Fruit fly (Drosophila melanogaster): ENCODE results near the gene G9a.

DNA sequence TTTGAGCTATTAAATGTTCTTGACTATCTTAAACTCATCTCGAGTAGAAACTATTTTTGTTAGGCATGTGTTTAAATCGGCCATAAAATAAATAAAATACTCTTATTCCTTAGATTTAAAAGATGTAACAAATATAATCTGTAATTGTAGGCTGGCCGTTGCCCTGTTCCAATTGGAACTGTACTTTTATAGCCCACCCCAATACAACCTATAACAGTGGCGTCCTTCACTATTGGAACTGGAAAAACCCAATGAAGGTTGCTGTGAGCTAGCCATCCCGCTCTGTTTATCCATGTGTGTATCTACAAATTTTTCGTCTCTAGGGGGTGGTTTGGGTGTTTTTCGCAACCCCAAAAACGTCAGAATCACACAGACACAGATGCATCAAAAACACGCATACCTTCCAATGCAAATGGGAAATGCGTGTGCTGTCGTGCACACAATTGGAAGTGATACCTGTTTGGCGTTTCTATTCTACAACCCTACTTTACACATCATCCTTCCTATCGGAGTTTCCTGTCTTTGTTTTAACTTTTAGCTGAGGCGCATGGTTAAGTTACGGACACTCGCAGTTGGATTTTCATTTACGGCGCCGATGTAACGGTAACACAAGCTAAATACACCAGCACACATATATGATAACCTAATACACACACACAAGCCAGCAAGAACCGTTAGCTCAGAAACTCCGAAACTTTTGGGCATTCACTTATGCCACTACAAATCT is 32.8 kb downstream of the G9a start:
- no peak for TF ChIP-seq Myb (GFP tag; optimal IDR thresholded peaks at IDR 0.05)
- no peak for TF ChIP-seq CG34422 (GFP tag; IDR thresholded peaks at IDR 0.05)
- TF ChIP-seq pan (optimal IDR thresholded peaks at IDR 0.05): no peak
- TF ChIP-seq pan (GFP tag; optimal IDR thresholded peaks at IDR 0.05 in 1 of 2, IDR thresholded peaks at IDR 0.05 in 1 of 2): no peak
- TF ChIP-seq az2 (GFP tag; optimal IDR thresholded peaks at IDR 0.05): no peak
- no peak for TF ChIP-seq CG8944 (GFP tag; optimal IDR thresholded peaks at IDR 0.05)
- no peak for TF ChIP-seq ac (GFP tag; optimal IDR thresholded peaks at IDR 0.05)
- no peak for TF ChIP-seq Hmx (GFP tag; optimal IDR thresholded peaks at IDR 0.05)
- no peak for TF ChIP-seq CG3065 (GFP tag; optimal IDR thresholded peaks at IDR 0.05)
- TF ChIP-seq sc (optimal IDR thresholded peaks at IDR 0.05): no peak
- no peak for TF ChIP-seq sc (GFP tag; optimal IDR thresholded peaks at IDR 0.05)
- no peak for TF ChIP-seq NK7.1 (GFP tag; optimal IDR thresholded peaks at IDR 0.05)
- no peak for TF ChIP-seq Ets65A (GFP tag)
- TF ChIP-seq CG6683 (GFP tag; optimal IDR thresholded peaks at IDR 0.05): no peak
- TF ChIP-seq repo (GFP tag; optimal IDR thresholded peaks at IDR 0.05): no peak
